Worm (Caenorhabditis elegans) whole organism, young adult: ENCODE data around the gene C29F3.7.
A peak's percentile ranks its signal among the peaks of the same experiment; 100 is the strongest.

Experiments used
- B0336.3 ChIP-seq: fragments of 200-800 bp; sonication (Bioruptor generic); IDR thresholded peaks from 2 replicates; pipeline ENCODE4 v1.3.6; 2022; ENCODE audit warnings: missing genetic modification characterization, missing compliant biosample characterization
- C06A6.2 ChIP-seq: fragments of 200-800 bp; sonication (Bioruptor generic); conservative IDR thresholded peaks from 2 replicates; pipeline ENCODE4 v1.3.6; 2022; ENCODE audit warnings: missing genetic modification characterization, missing compliant biosample characterization
- F39B2.1 ChIP-seq: fragments of 200-800 bp; sonication (Bioruptor generic); IDR thresholded peaks from 2 replicates; pipeline ENCODE4 v1.3.6; 2022; ENCODE audit warnings: missing genetic modification reagents, missing genetic modification characterization, missing compliant biosample characterization
- K12H6.12 ChIP-seq: fragments of 200-800 bp; sonication (Bioruptor generic); optimal IDR thresholded peaks from 2 replicates; lab custom pipeline; 2018; ENCODE audit warnings: mild to moderate bottlenecking, missing genetic modification characterization, missing compliant biosample characterization
- Y53F4B.3 ChIP-seq: fragments of 200-800 bp; sonication (Bioruptor generic); IDR thresholded peaks from 2 replicates; pipeline ENCODE4 v1.3.6; 2022; ENCODE audit warnings: missing genetic modification reagents, missing genetic modification characterization, missing compliant biosample characterization
- Y53G8AR.9 ChIP-seq: fragments of 200-800 bp; sonication (Bioruptor generic); conservative IDR thresholded peaks from 2 replicates; pipeline ENCODE4 v1.3.6; 2022; ENCODE audit warnings: missing genetic modification reagents, missing genetic modification characterization, missing compliant biosample characterization
- aptf-3 ChIP-seq: fragments of 200-800 bp; sonication (Bioruptor generic); IDR thresholded peaks from 2 replicates; pipeline ENCODE4 v1.3.6; 2022; ENCODE audit warnings: missing genetic modification characterization, missing compliant biosample characterization
- atf-7 ChIP-seq: sonication (generic microtip); optimal IDR thresholded peaks from 2 replicates; lab custom pipeline; 2017; ENCODE audit warnings: mild to moderate bottlenecking, missing genetic modification characterization, missing compliant biosample characterization
- ccch-3 ChIP-seq: fragments of 200-800 bp; sonication (Bioruptor generic); optimal IDR thresholded peaks from 2 replicates; lab custom pipeline; 2018; ENCODE audit warnings: mild to moderate bottlenecking, missing genetic modification characterization, missing compliant biosample characterization
- cebp-1 ChIP-seq, 2 experiments: fragments of 200-800 bp in 1 of 2; sonication (Bioruptor generic) in 1 of 2; sonication (generic microtip) in 1 of 2; IDR thresholded peaks in 1 of 2; optimal IDR thresholded peaks in 1 of 2; 2 replicates each; pipeline versions ENCODE4 v1.3.6 to Lab custom; 2017 to 2022; ENCODE audit warnings: missing compliant biosample characterization in 2 of 2, missing genetic modification characterization in 2 of 2, mild to moderate bottlenecking in 1 of 2, missing genetic modification reagents in 1 of 2, moderate library complexity in 1 of 2
- ets-4 ChIP-seq: fragments of 200-800 bp; sonication (Bioruptor generic); optimal IDR thresholded peaks from 2 replicates; lab custom pipeline; 2018; ENCODE audit warnings: mild to moderate bottlenecking, missing genetic modification characterization, missing compliant biosample characterization
- fkh-3 ChIP-seq: sonication (generic microtip); optimal IDR thresholded peaks from 2 replicates; lab custom pipeline; 2016; ENCODE audit warnings: mild to moderate bottlenecking, missing genetic modification characterization, missing compliant biosample characterization
- let-607 ChIP-seq, 2 experiments: fragments of 200-800 bp in 1 of 2; sonication (Bioruptor generic) in 1 of 2; sonication (generic microtip) in 1 of 2; optimal IDR thresholded peaks; 2 replicates each; lab custom pipeline; 2016 to 2018; ENCODE audit warnings: mild to moderate bottlenecking in 2 of 2, missing compliant biosample characterization in 2 of 2, missing genetic modification characterization in 2 of 2, moderate library complexity in 2 of 2, missing genotype in 1 of 2
- lin-26 ChIP-seq: fragments of 200-800 bp; sonication (Bioruptor generic); IDR thresholded peaks from 2 replicates; pipeline ENCODE4 v1.3.6; 2022; ENCODE audit warnings: missing genetic modification reagents, missing genetic modification characterization, missing compliant biosample characterization
- mes-4 ChIP-seq: sonication (generic microtip); optimal IDR thresholded peaks from 2 replicates; lab custom pipeline; 2016; ENCODE audit warnings: missing genotype, missing genetic modification characterization, missing compliant biosample characterization
- nfya-1 ChIP-seq: sonication (generic microtip); optimal IDR thresholded peaks from 2 replicates; lab custom pipeline; 2017; ENCODE audit warnings: antibody characterized with exemption, missing compliant biosample characterization, missing genetic modification characterization, borderline replicate concordance; ENCODE audit not compliant: insufficient read depth
- nhr-27 ChIP-seq: fragments of 200-800 bp; sonication (Bioruptor generic); optimal IDR thresholded peaks from 2 replicates; lab custom pipeline; 2018; ENCODE audit warnings: mild to moderate bottlenecking, missing genetic modification characterization, moderate library complexity, missing compliant biosample characterization
- nhr-80 ChIP-seq: sonication (generic microtip); optimal IDR thresholded peaks from 2 replicates; lab custom pipeline; 2016; ENCODE audit warnings: missing genetic modification characterization, missing compliant biosample characterization
- sdz-38 ChIP-seq: sonication (generic microtip); optimal IDR thresholded peaks from 2 replicates; lab custom pipeline; 2016; ENCODE audit warnings: missing genotype, missing genetic modification characterization, missing compliant biosample characterization
- snpc-1.3 ChIP-seq: sonication (generic microtip); optimal IDR thresholded peaks from 2 replicates; lab custom pipeline; 2017; ENCODE audit warnings: missing genetic modification characterization, mild to moderate bottlenecking, missing compliant biosample characterization, antibody characterized with exemption, moderate library complexity, missing genotype, missing genetic modification reagents; ENCODE audit not compliant: insufficient read depth
- somi-1 ChIP-seq: fragments of 200-800 bp; sonication (Bioruptor generic); optimal IDR thresholded peaks from 2 replicates; lab custom pipeline; 2018; ENCODE audit warnings: mild to moderate bottlenecking, missing genetic modification characterization, missing compliant biosample characterization
- tlf-1 ChIP-seq: fragments of 200-800 bp; sonication (Bioruptor generic); optimal IDR thresholded peaks from 2 replicates; lab custom pipeline; 2018; ENCODE audit warnings: mild to moderate bottlenecking, missing genetic modification characterization, missing compliant biosample characterization
- unc-62 ChIP-seq: fragments of 150-350 bp; optimal IDR thresholded peaks from 2 replicates; lab custom pipeline; 2014; ENCODE audit warnings: missing biosample characterization, missing genetic modification reagents, missing genetic modification characterization
- zfh-2 ChIP-seq: fragments of 200-800 bp; sonication (Bioruptor generic); conservative IDR thresholded peaks from 2 replicates; pipeline ENCODE4 v1.3.6; 2022; ENCODE audit warnings: missing genetic modification reagents, missing genetic modification characterization, missing compliant biosample characterization
- zim-3 ChIP-seq: sonication (generic microtip); optimal IDR thresholded peaks from 2 replicates; lab custom pipeline; 2017; ENCODE audit warnings: mild to moderate bottlenecking, missing genetic modification characterization, moderate library complexity, missing compliant biosample characterization
- ztf-18 ChIP-seq: sonication (generic microtip); optimal IDR thresholded peaks from 2 replicates; lab custom pipeline; 2016; ENCODE audit warnings: missing genotype, mild to moderate bottlenecking, missing genetic modification characterization, missing compliant biosample characterization
- ztf-22 ChIP-seq: fragments of 200-800 bp; sonication (Bioruptor generic); optimal IDR thresholded peaks from 2 replicates; lab custom pipeline; 2018; ENCODE audit warnings: mild to moderate bottlenecking, missing genetic modification characterization, moderate library complexity, missing compliant biosample characterization
- ztf-25 ChIP-seq: fragments of 200-800 bp; sonication (Bioruptor generic); IDR thresholded peaks from 2 replicates; pipeline ENCODE4 v1.3.6; 2022; ENCODE audit warnings: missing genetic modification reagents, missing genetic modification characterization, missing compliant biosample characterization
- ztf-3 ChIP-seq: fragments of 200-800 bp; sonication (Bioruptor generic); optimal IDR thresholded peaks from 2 replicates; lab custom pipeline; 2018; ENCODE audit warnings: mild to moderate bottlenecking, missing genetic modification characterization, missing compliant biosample characterization
- ztf-6 ChIP-seq: fragments of 200-800 bp; sonication (Bioruptor generic); IDR thresholded peaks from 2 replicates; pipeline ENCODE4 v1.3.6; 2022; ENCODE audit warnings: missing genetic modification reagents, missing genetic modification characterization, missing compliant biosample characterization

C29F3.7 gene

DNA sequence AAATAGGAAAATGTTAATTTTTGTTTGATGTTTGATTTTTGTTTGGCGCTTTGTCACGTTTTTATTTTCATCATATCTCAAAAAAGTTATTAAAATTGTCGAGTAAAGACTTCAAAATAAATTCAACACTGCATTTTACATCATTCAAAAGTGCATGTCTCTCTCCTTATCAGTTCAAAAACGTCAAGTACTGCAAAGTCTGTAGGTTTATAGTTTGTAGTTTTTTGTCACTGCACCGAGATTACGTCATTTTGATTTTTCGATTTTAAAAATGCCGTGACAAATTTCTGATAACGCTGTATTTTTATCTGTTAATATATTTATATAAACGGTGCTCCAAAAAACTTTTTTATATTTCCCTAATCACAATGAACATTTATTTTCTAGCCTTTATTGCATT lies at the start of gene C29F3.7:
Gene C29F3.7, plus strand, starts transcription at position 254 of the 400 bp plus-strand sequence.
- peak; percentile 85 for TF ChIP-seq atf-7 (tag; lab: Kevin White, UChicago)
- TF ChIP-seq cebp-1 (GFP tag; IDR thresholded peaks at IDR 0.05; lab: Robert Waterston, UW): peak; percentile 16; the same call in 1 of the 2 replicates
- no peak for TF ChIP-seq cebp-1 (tag; optimal IDR thresholded peaks at IDR 0.05; lab: Kevin White, UChicago)
- no peak for TF ChIP-seq ets-4
- TF ChIP-seq nhr-80 (tag; lab: Kevin White, UChicago): peak; percentile 92
- peak; percentile 78 for TF ChIP-seq ztf-22 (GFP tag; lab: Kevin White, UChicago)
- TF ChIP-seq K12H6.12 (tag; lab: Kevin White, UChicago): no peak
- TF ChIP-seq unc-62 (GFP tag; lab: Kevin White, UChicago): peak; percentile 49
- TF ChIP-seq mes-4 (tag; lab: Kevin White, UChicago): no peak

DNA sequence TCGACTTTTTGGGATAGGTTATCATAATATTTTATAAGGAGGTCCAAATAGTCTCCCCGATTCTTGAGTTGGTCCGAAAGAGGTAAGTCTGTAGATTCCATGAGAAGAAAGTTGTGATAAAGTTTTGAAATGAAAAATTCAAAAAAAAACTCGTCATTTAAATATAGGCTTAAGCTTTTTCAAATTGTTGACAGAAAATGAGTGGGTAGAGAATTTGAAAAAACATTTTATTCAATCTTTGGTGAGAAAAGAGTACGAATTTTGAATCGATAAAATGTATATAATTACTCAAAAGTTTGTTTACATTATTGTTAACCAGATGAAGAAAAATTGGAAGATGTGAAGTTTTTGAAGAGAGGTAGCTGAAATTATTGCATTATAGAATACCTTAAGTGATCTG lies 49.2 kb upstream of the C29F3.7 start, which contains the start of gene T26H8.5:
Gene T26H8.5, minus strand, starts transcription at position 101 of the 400 bp plus-strand sequence.
- TF ChIP-seq ztf-25 (GFP tag; lab: Robert Waterston, UW) (no peak), B0336.3 (GFP tag; lab: Robert Waterston, UW) (no peak), C06A6.2 (GFP tag; lab: Robert Waterston, UW) (no peak)

DNA sequence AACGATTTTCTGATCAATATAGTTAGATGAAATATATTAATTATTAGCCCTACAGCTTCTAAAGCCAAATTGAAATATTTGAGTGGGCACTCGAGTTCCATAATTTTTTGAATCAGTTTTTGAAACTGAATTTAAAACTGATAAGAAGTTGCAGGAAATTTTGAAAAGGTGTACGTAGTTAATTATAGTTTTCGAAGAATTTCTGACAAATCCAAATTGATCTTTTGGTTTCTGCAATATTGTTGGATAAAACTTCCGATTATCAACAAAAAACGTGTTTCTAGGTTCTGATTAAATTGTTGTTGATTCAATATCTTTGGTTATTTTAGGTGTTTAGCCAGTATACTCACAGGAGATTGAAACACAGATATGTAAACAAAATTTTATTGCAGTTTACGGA lies 48.0 kb upstream of the C29F3.7 start, which contains the start of gene T26H8.4:
Gene T26H8.4, minus strand, starts transcription at position 101 of the 400 bp plus-strand sequence.
- TF ChIP-seq nhr-27: no peak
- no peak for TF ChIP-seq cebp-1 (GFP tag; IDR thresholded peaks at IDR 0.05; lab: Robert Waterston, UW)
- TF ChIP-seq cebp-1 (tag; optimal IDR thresholded peaks at IDR 0.05; lab: Kevin White, UChicago): no peak
- TF ChIP-seq aptf-3 (GFP tag; lab: Robert Waterston, UW): no peak

DNA sequence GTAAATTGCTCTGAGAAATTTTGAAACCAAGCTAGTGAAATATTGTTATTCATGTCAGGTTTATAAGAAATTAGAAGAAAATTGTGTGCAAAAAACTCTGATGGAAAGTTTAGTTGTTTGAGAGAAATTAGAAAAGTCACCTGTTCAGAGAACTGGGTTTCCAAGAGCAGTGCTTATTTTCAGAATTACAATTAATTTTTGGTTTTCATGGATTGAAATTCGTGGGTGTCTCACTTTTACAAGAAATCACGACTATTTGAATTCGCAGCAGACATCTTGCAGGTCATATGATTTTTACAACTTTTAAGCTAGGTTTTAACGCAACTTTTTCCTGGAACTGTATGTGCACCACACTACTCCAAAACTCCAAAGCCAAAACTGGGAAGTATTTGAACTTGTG lies 45.7 kb upstream of the C29F3.7 start, which contains the start of gene srz-10:
Gene srz-10, minus strand, starts transcription at position 88 of the 400 bp plus-strand sequence.
- TF ChIP-seq ztf-3 (GFP tag; lab: Kevin White, UChicago): no peak
- no peak for TF ChIP-seq lin-26 (GFP tag; lab: Robert Waterston, UW)
- no peak for TF ChIP-seq fkh-3 (tag; lab: Kevin White, UChicago)
- TF ChIP-seq ztf-6 (GFP tag; lab: Robert Waterston, UW): no peak
- no peak for TF ChIP-seq Y53G8AR.9 (GFP tag; lab: Robert Waterston, UW)
- TF ChIP-seq ztf-18 (tag; lab: Kevin White, UChicago): no peak
- TF ChIP-seq Y53F4B.3 (GFP tag; lab: Robert Waterston, UW): no peak
- no peak for TF ChIP-seq sdz-38 (tag; lab: Kevin White, UChicago)
- TF ChIP-seq zim-3 (tag; lab: Kevin White, UChicago): no peak
- TF ChIP-seq snpc-1.3 (tag; lab: Kevin White, UChicago): no peak
- no peak for TF ChIP-seq let-607 (tag; optimal IDR thresholded peaks at IDR 0.05; lab: Kevin White, UChicago)
- no peak for TF ChIP-seq zfh-2 (GFP tag; lab: Robert Waterston, UW)
- no peak for TF ChIP-seq ccch-3 (GFP tag; lab: Kevin White, UChicago)
- no peak for TF ChIP-seq F39B2.1 (GFP tag; lab: Robert Waterston, UW)
- TF ChIP-seq tlf-1 (GFP tag; lab: Kevin White, UChicago): no peak
- no peak for TF ChIP-seq somi-1
- no peak for TF ChIP-seq C06A6.2 (GFP tag; lab: Robert Waterston, UW)

DNA sequence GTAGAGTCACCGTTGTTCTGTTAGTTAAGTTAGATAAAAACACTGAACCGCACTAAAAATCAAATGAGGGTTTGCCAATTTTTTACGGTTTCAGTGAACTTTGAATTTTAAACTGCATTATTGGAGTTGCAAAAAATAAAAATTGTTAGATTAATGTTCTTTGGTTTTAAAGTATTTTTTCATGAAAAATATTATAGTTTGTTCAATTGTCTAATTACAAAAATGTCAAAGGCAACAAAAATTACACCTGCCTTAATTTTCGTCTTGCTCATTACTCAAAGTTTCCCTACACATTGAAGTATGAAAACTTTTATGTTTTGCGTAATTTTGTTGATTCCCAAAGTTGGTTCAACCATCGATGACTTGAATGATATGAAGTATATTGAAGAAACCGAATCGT lies 43.9 kb upstream of the C29F3.7 start, which contains the start of gene irld-62:
Gene irld-62, plus strand, starts transcription at position 301 of the 400 bp plus-strand sequence.
- no peak for TF ChIP-seq nfya-1 (tag; lab: Kevin White, UChicago)
